Worm (Caenorhabditis elegans) whole organism, L1 larva: ENCODE measurements around the gene kmo-2.

Experiments
- ama-1 ChIP-seq: fragments of 150-350 bp; optimal IDR thresholded peaks from 2 replicates; lab custom pipeline; 2014
- fkh-10 ChIP-seq: sonication (generic microtip); optimal IDR thresholded peaks from 2 replicates; lab custom pipeline; 2017; ENCODE audit warnings: missing biosample characterization, missing genetic modification reagents, missing genetic modification characterization
- fos-1 ChIP-seq: fragments of 150-350 bp; optimal IDR thresholded peaks from 2 replicates; lab custom pipeline; 2014; ENCODE audit warnings: missing biosample characterization, missing genetic modification characterization
- nhr-11 ChIP-seq: fragments of 150-350 bp; optimal IDR thresholded peaks from 2 replicates; lab custom pipeline; 2014; ENCODE audit warnings: missing biosample characterization, missing genetic modification characterization
- nhr-237 ChIP-seq: fragments of 150-350 bp; optimal IDR thresholded peaks from 2 replicates; lab custom pipeline; 2014; ENCODE audit warnings: missing biosample characterization, missing genetic modification characterization
- skn-1 ChIP-seq: fragments of 150-350 bp; optimal IDR thresholded peaks from 2 replicates; lab custom pipeline; 2014; ENCODE audit warnings: missing biosample characterization, missing genetic modification characterization
- tlp-1 ChIP-seq: fragments of 150-350 bp; optimal IDR thresholded peaks from 2 replicates; lab custom pipeline; 2014; ENCODE audit warnings: missing biosample characterization, missing genetic modification characterization
- unc-62 ChIP-seq: fragments of 150-350 bp; optimal IDR thresholded peaks from 2 replicates; lab custom pipeline; 2014; ENCODE audit warnings: missing biosample characterization, missing genetic modification reagents, missing genetic modification characterization

DNA sequence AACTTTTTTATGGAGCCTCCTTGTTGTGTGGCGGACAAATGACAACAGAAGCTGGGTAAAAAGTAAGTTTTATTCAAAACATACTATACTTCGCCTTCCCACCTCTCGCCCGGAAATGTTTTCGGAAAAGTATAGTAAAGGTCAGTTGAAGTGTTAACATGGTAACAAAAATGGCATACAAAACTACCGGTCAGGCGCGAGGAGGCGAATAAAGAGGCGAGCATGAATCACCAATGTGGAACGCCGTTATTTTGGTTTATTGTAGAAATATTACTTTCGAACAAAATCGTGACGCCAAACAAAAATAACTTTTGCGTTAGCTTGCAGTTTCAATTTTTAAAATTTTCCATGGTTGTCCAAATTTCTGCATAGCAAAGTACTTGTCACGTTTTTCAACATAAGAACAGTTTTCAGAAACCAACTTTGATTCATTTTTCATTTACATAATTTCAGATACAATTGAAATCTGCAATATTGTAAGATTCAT, 49.3 kb upstream of the kmo-2 start, which contains the start of gene C13C4.8:
- no peak for TF ChIP-seq nhr-237 (tag; lab: Kevin White, UChicago)
- TF ChIP-seq tlp-1 (tag; lab: Kevin White, UChicago), result no peak
- no peak for TF ChIP-seq skn-1 (tag; lab: Kevin White, UChicago)
- no peak for TF ChIP-seq nhr-11 (tag; lab: Kevin White, UChicago)
- TF ChIP-seq fos-1 (tag; lab: Kevin White, UChicago), result no peak
- TF ChIP-seq fkh-10 (GFP tag; lab: Kevin White, UChicago), result no peak
- TF ChIP-seq ama-1 (lab: Kevin White, UChicago), result no peak
- TF ChIP-seq unc-62 (GFP tag; lab: Kevin White, UChicago), result no peak
